Worm (Caenorhabditis elegans) whole organism, L4 larva: Measurements from ENCODE around the gene Y20C6A.1.
A peak's percentile ranks its signal among the peaks of the same experiment; 100 is the strongest.

Experiments used
- D1046.2 ChIP-seq: fragments of 200-800 bp; sonication (Bioruptor generic); IDR thresholded peaks from 2 replicates; pipeline ENCODE4 v1.3.6; 2022; ENCODE audit warnings: missing genetic modification characterization, missing compliant biosample characterization
- F26F4.8 ChIP-seq: fragments of 200-800 bp; sonication (Bioruptor generic); conservative IDR thresholded peaks from 2 replicates; pipeline ENCODE4 v1.3.6; 2022; ENCODE audit warnings: missing genetic modification characterization, missing compliant biosample characterization
- F37D6.2 ChIP-seq: sonication (generic microtip); optimal IDR thresholded peaks from 2 replicates; lab custom pipeline; 2016; ENCODE audit warnings: mild to moderate bottlenecking, missing genetic modification characterization, missing compliant biosample characterization
- F44E2.7 ChIP-seq: fragments of 200-800 bp; sonication (Bioruptor generic); IDR thresholded peaks from 2 replicates; pipeline ENCODE4 v2.1.2; 2022; ENCODE audit warnings: missing genetic modification characterization, missing compliant biosample characterization
- R02D3.7 ChIP-seq: fragments of 150-350 bp; sonication (generic microtip); optimal IDR thresholded peaks from 3 replicates; lab custom pipeline; 2014; ENCODE audit warnings: missing biosample characterization, missing genetic modification characterization
- T26A8.4 ChIP-seq: fragments of 200-800 bp; sonication (Bioruptor generic); IDR thresholded peaks from 2 replicates; pipeline ENCODE4 v1.3.6; 2022; ENCODE audit warnings: missing genetic modification characterization, missing compliant biosample characterization
- Y105C5A.15 ChIP-seq: fragments of 200-800 bp; sonication (Bioruptor generic); IDR thresholded peaks from 2 replicates; pipeline ENCODE4 v1.3.6; 2022; ENCODE audit warnings: missing genetic modification characterization, missing compliant biosample characterization
- ZK546.5 ChIP-seq, 2 experiments: sonication (generic microtip); optimal IDR thresholded peaks; 2 replicates each; lab custom pipeline; 2017; ENCODE audit warnings: missing biosample characterization in 2 of 2, missing genetic modification characterization in 2 of 2
- aha-1 ChIP-seq: fragments of 150-350 bp; peaks from one replicate; lab custom pipeline; 2014; ENCODE audit warnings: missing biosample characterization, missing genetic modification characterization
- aly-2 ChIP-seq: sonication (generic microtip); optimal IDR thresholded peaks from 2 replicates; lab custom pipeline; 2018; ENCODE audit warnings: missing biosample characterization, missing genetic modification characterization
- arid-1 ChIP-seq: fragments of 200-800 bp; sonication (Bioruptor generic); conservative IDR thresholded peaks from 2 replicates; pipeline ENCODE4 v1.3.6; 2022; ENCODE audit warnings: missing genetic modification reagents, missing genetic modification characterization, missing compliant biosample characterization
- ceh-32 ChIP-seq: sonication (generic microtip); optimal IDR thresholded peaks from 2 replicates; lab custom pipeline; 2016; ENCODE audit warnings: mild to moderate bottlenecking, missing genetic modification characterization, missing compliant biosample characterization; ENCODE audit not compliant: poor library complexity
- ces-1 ChIP-seq: fragments of 150-350 bp; sonication (generic microtip); optimal IDR thresholded peaks from 4 replicates; lab custom pipeline; 2014; ENCODE audit warnings: missing biosample characterization, missing genetic modification reagents, missing genetic modification characterization
- cey-2 ChIP-seq: sonication (generic microtip); optimal IDR thresholded peaks from 3 replicates; lab custom pipeline; 2017; ENCODE audit warnings: missing genetic modification characterization, mild to moderate bottlenecking, missing compliant biosample characterization, antibody characterized with exemption, borderline replicate concordance; ENCODE audit not compliant: insufficient read depth
- ctbp-1 ChIP-seq: fragments of 200-800 bp; sonication (Bioruptor generic); IDR thresholded peaks from 2 replicates; pipeline ENCODE4 v1.3.6; 2022; ENCODE audit warnings: missing genetic modification reagents, missing genetic modification characterization, missing compliant biosample characterization
- daf-12 ChIP-seq: fragments of 150-350 bp; optimal IDR thresholded peaks from 2 replicates; lab custom pipeline; 2014; ENCODE audit warnings: missing biosample characterization, missing genetic modification reagents, missing genetic modification characterization
- daf-16 ChIP-seq, 3 experiments: sonication (generic microtip); optimal IDR thresholded peaks; 2 replicates each; lab custom pipeline; 2016 to 2017; ENCODE audit warnings: missing genetic modification characterization in 3 of 3, missing genetic modification reagents in 3 of 3, mild to moderate bottlenecking in 2 of 3, missing compliant biosample characterization in 2 of 3, missing biosample characterization in 1 of 3, moderate library complexity in 1 of 3
- daf-19 ChIP-seq: fragments of 200-800 bp; sonication (Bioruptor generic); conservative IDR thresholded peaks from 2 replicates; pipeline ENCODE4 v1.3.6; 2022; ENCODE audit warnings: missing genetic modification characterization, missing compliant biosample characterization
- daf-8 ChIP-seq: fragments of 200-800 bp; sonication (Bioruptor generic); IDR thresholded peaks from 2 replicates; pipeline ENCODE4 v1.3.6; 2022; ENCODE audit warnings: missing genetic modification characterization, missing compliant biosample characterization
- dmd-6 ChIP-seq: fragments of 200-800 bp; sonication (Bioruptor generic); IDR thresholded peaks from 2 replicates; pipeline ENCODE4 v1.3.6; 2022; ENCODE audit warnings: missing genetic modification reagents, missing genetic modification characterization, missing compliant biosample characterization
- dpl-1 ChIP-seq: fragments of 150-350 bp; optimal IDR thresholded peaks from 2 replicates; lab custom pipeline; 2014; ENCODE audit warnings: missing biosample characterization, missing genetic modification reagents, missing genetic modification characterization
- dve-1 ChIP-seq: sonication (generic microtip); optimal IDR thresholded peaks from 2 replicates; lab custom pipeline; 2017; ENCODE audit warnings: antibody characterized with exemption, mild to moderate bottlenecking, missing genetic modification characterization, missing compliant biosample characterization; ENCODE audit not compliant: insufficient read depth
- egl-43 ChIP-seq: fragments of 200-800 bp; sonication (Bioruptor generic); IDR thresholded peaks from 2 replicates; pipeline ENCODE4 v1.3.6; 2022; ENCODE audit warnings: missing genetic modification reagents, missing genetic modification characterization, missing compliant biosample characterization
- gei-8 ChIP-seq: fragments of 200-800 bp; sonication (Bioruptor generic); optimal IDR thresholded peaks from 2 replicates; lab custom pipeline; 2018; ENCODE audit warnings: mild to moderate bottlenecking, missing genetic modification characterization, missing compliant biosample characterization
- hif-1 ChIP-seq, 2 experiments: sonication (generic microtip); optimal IDR thresholded peaks; 2 replicates each; lab custom pipeline; 2016 to 2017; ENCODE audit warnings: missing compliant biosample characterization in 2 of 2, missing genetic modification characterization in 2 of 2, missing genetic modification reagents in 2 of 2, missing genotype in 2 of 2, mild to moderate bottlenecking in 1 of 2
- hlh-11 ChIP-seq: fragments of 200-800 bp; sonication (Bioruptor generic); optimal IDR thresholded peaks from 2 replicates; lab custom pipeline; 2018; ENCODE audit warnings: mild to moderate bottlenecking, missing genetic modification characterization, missing compliant biosample characterization
- hlh-30 ChIP-seq: sonication (generic microtip); optimal IDR thresholded peaks from 2 replicates; lab custom pipeline; 2017; ENCODE audit warnings: antibody characterized with exemption, mild to moderate bottlenecking, missing genetic modification characterization, missing compliant biosample characterization; ENCODE audit not compliant: insufficient read depth
- lin-1 ChIP-seq: fragments of 200-800 bp; sonication (Bioruptor generic); IDR thresholded peaks from 2 replicates; pipeline ENCODE4 v1.3.6; 2022; ENCODE audit warnings: missing genetic modification reagents, missing genetic modification characterization, missing compliant biosample characterization
- lin-38 ChIP-seq: fragments of 200-800 bp; sonication (Bioruptor generic); IDR thresholded peaks from 2 replicates; pipeline ENCODE4 v1.3.6; 2022; ENCODE audit warnings: missing genetic modification reagents, missing genetic modification characterization, missing compliant biosample characterization
- madf-9 ChIP-seq: fragments of 200-800 bp; sonication (Bioruptor generic); conservative IDR thresholded peaks from 2 replicates; pipeline ENCODE4 v1.3.6; 2022; ENCODE audit warnings: missing genetic modification reagents, missing genetic modification characterization, missing compliant biosample characterization
- nhr-11 ChIP-seq: fragments of 150-350 bp; optimal IDR thresholded peaks from 2 replicates; lab custom pipeline; 2014; ENCODE audit warnings: missing biosample characterization, missing genetic modification characterization
- nhr-25 ChIP-seq: sonication (generic microtip); optimal IDR thresholded peaks from 2 replicates; lab custom pipeline; 2017; ENCODE audit warnings: missing genetic modification characterization, mild to moderate bottlenecking, missing compliant biosample characterization, antibody characterized with exemption, moderate library complexity, borderline replicate concordance; ENCODE audit not compliant: insufficient read depth
- nhr-28 ChIP-seq: fragments of 150-350 bp; optimal IDR thresholded peaks from 2 replicates; lab custom pipeline; 2014; ENCODE audit warnings: missing biosample characterization, missing genetic modification characterization
- nhr-48 ChIP-seq: sonication (generic microtip); optimal IDR thresholded peaks from 2 replicates; lab custom pipeline; 2016; ENCODE audit warnings: mild to moderate bottlenecking, missing genetic modification characterization, missing compliant biosample characterization
- nhr-76 ChIP-seq: fragments of 150-350 bp; optimal IDR thresholded peaks from 2 replicates; lab custom pipeline; 2014; ENCODE audit warnings: missing biosample characterization, missing genetic modification characterization
- nhr-77 ChIP-seq: fragments of 150-350 bp; optimal IDR thresholded peaks from 2 replicates; lab custom pipeline; 2014; ENCODE audit warnings: missing biosample characterization, missing genetic modification characterization
- php-3 ChIP-seq: fragments of 200-800 bp; sonication (Bioruptor generic); IDR thresholded peaks from 2 replicates; pipeline ENCODE4 v1.3.6; 2022; ENCODE audit warnings: missing genetic modification reagents, missing genetic modification characterization, missing compliant biosample characterization
- pqm-1 ChIP-seq: sonication (generic microtip); optimal IDR thresholded peaks from 2 replicates; lab custom pipeline; 2017; ENCODE audit warnings: missing biosample characterization, missing genetic modification characterization
- rbr-2 ChIP-seq: sonication (generic microtip); optimal IDR thresholded peaks from 2 replicates; lab custom pipeline; 2016; ENCODE audit warnings: missing genotype, missing genetic modification characterization, missing compliant biosample characterization
- saeg-2 ChIP-seq: fragments of 200-800 bp; sonication (Bioruptor generic); IDR thresholded peaks from 2 replicates; pipeline ENCODE4 v1.3.6; 2022; ENCODE audit warnings: missing genetic modification reagents, missing genetic modification characterization, missing compliant biosample characterization
- set-16 ChIP-seq: fragments of 200-800 bp; sonication (Bioruptor generic); IDR thresholded peaks from 2 replicates; pipeline ENCODE4 v1.3.6; 2022; ENCODE audit warnings: missing genetic modification reagents, missing genetic modification characterization, missing compliant biosample characterization
- snpc-1.2 ChIP-seq: fragments of 200-800 bp; sonication (Bioruptor generic); IDR thresholded peaks from 2 replicates; pipeline ENCODE4 v1.3.6; 2022; ENCODE audit warnings: missing genetic modification reagents, missing genetic modification characterization, missing compliant biosample characterization
- spr-3 ChIP-seq: fragments of 200-800 bp; sonication (Bioruptor generic); optimal IDR thresholded peaks from 2 replicates; lab custom pipeline; 2018; ENCODE audit warnings: mild to moderate bottlenecking, missing genetic modification characterization, missing compliant biosample characterization
- ztf-11 ChIP-seq: fragments of 150-350 bp; optimal IDR thresholded peaks from 2 replicates; lab custom pipeline; 2014; ENCODE audit warnings: missing biosample characterization, missing genetic modification characterization

Gene Y20C6A.1

ce11 chrV:17379932-17380331, 3.4 kb upstream of the Y20C6A.1 start, which contains the start of gene Y20C6A.4:
Y20C6A.4 (plus strand) TSS chrV:17380232.
- TF ChIP-seq arid-1 (GFP tag; lab: Robert Waterston, UW) (no peak), nhr-76 (tag; lab: Kevin White, UChicago) (no peak), madf-9 (GFP tag; lab: Robert Waterston, UW) (no peak), D1046.2 (GFP tag; lab: Robert Waterston, UW) (no peak), daf-12 (tag; lab: Kevin White, UChicago) (no peak), daf-19 (GFP tag; lab: Robert Waterston, UW) (no peak), F26F4.8 (no peak), Y105C5A.15 (GFP tag; lab: Robert Waterston, UW) (no peak), lin-38 (GFP tag; lab: Robert Waterston, UW) (no peak), cey-2 (no peak), ctbp-1 (GFP tag; lab: Robert Waterston, UW) (no peak), R02D3.7 (tag; lab: Kevin White, UChicago) (no peak)

ce11 chrV:17377140-17377539, 595 bp upstream of the Y20C6A.1 start, which contains the start of gene fbxb-7:
fbxb-7 (plus strand) TSS chrV:17377406.
- TF ChIP-seq set-16 (GFP tag; lab: Robert Waterston, UW) = peak; percentile 94
- no peak for TF ChIP-seq hlh-30 (tag; lab: Kevin White, UChicago)
- TF ChIP-seq ceh-32 (tag; lab: Kevin White, UChicago) = no peak
- TF ChIP-seq ztf-11 (tag; lab: Kevin White, UChicago) = no peak

ce11 chrV:17352827-17353373, 23.6 kb downstream of the Y20C6A.1 start, which contains the start of the genes fbxa-134 and F47H4.2:
fbxa-134 (minus strand) TSS chrV:17352870.
F47H4.2 (plus strand) TSS chrV:17353323.
- TF ChIP-seq hif-1 (tag; optimal IDR thresholded peaks at IDR 0.05; lab: Kevin White, UChicago) = peak in 1 of 2 experiments; percentile 32
- TF ChIP-seq ZK546.5 (tag; optimal IDR thresholded peaks at IDR 0.05; lab: Kevin White, UChicago) = no peak
- TF ChIP-seq F44E2.7 (GFP tag; lab: Robert Waterston, UW) = no peak
- TF ChIP-seq daf-19 (GFP tag; lab: Robert Waterston, UW) = no peak
- peak; percentile 83 for TF ChIP-seq nhr-28
- TF ChIP-seq nhr-77 (tag; lab: Kevin White, UChicago) = peak; percentile 22
- no peak for TF ChIP-seq saeg-2
- TF ChIP-seq dmd-6 (GFP tag; lab: Robert Waterston, UW) = peak; percentile 43; the same call in 1 of the 2 replicates
- TF ChIP-seq gei-8 (GFP tag; lab: Kevin White, UChicago) = no peak
- no peak for TF ChIP-seq daf-16 (GFP tag; optimal IDR thresholded peaks at IDR 0.05; lab: Kevin White, UChicago)
- TF ChIP-seq daf-16 (tag; optimal IDR thresholded peaks at IDR 0.05; lab: Kevin White, UChicago) = peak; percentile 98
- TF ChIP-seq aha-1 = peak; percentile 64
- TF ChIP-seq nhr-11 (tag; lab: Kevin White, UChicago) = no peak
- TF ChIP-seq dve-1 = peak; percentile 36
- TF ChIP-seq pqm-1 (tag; lab: Kevin White, UChicago) = peak; percentile 99
- TF ChIP-seq php-3 (GFP tag; lab: Robert Waterston, UW) = 0 out of 2 replicates have a peak, but pooled peaks have one; percentile 8
- TF ChIP-seq egl-43 = no peak
- TF ChIP-seq hlh-11 (tag; lab: Kevin White, UChicago) = peak; percentile 76
- peak; percentile 11 for TF ChIP-seq nhr-48
- no peak for TF ChIP-seq rbr-2
- TF ChIP-seq, all 104 proteins: peak for 11

ce11 chrV:17350093-17350492, 26.5 kb downstream of the Y20C6A.1 start, which contains the start of gene lsy-27:
lsy-27 (minus strand) TSS chrV:17350193.
- TF ChIP-seq spr-3 (no peak), T26A8.4 (GFP tag; lab: Robert Waterston, UW) (no peak), daf-8 (GFP tag; lab: Robert Waterston, UW) (no peak), F37D6.2 (tag; lab: Kevin White, UChicago) (no peak), egl-43 (no peak), set-16 (GFP tag; lab: Robert Waterston, UW) (no peak), nhr-25 (tag; lab: Kevin White, UChicago) (no peak), gei-8 (GFP tag; lab: Kevin White, UChicago) (no peak), cey-2 (no peak), ctbp-1 (GFP tag; lab: Robert Waterston, UW) (no peak), aly-2 (tag; lab: Kevin White, UChicago) (no peak), ces-1 (no peak), pqm-1 (tag; lab: Kevin White, UChicago) (no peak), dpl-1 (GFP tag; lab: Kevin White, UChicago) (no peak), F26F4.8 (no peak), snpc-1.2 (GFP tag; lab: Robert Waterston, UW) (no peak), lin-1 (no peak)
